Fruit fly (Drosophila melanogaster): ENCODE measurements around the gene CG12065.
A peak's percentile ranks its signal among the peaks of the same experiment; 100 is the strongest.

CG12065 gene

DNA sequence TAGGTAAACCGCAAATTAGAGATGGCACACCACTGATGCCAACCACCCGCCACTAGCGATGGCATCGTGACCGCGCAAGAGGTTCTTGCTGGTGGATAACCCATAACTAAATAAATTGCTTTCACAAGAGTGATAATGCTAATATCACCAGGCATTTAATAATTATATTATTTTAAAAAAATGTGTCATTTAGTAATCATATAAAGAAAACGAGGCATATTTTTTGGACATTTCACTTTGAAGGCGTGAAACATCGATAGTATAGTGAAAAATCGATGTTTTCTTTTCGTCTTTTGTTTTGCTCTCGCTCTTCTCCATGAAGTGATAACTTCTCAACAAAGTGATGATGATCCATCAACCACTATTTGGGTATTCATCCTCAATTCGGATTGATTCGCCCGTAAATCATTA lies 15.3 kb upstream of the CG12065 start, which contains the start of gene IntS4:
Gene IntS4 (minus strand): TSS at position 20 of the 411 bp plus-strand sequence.
- no peak for TF ChIP-seq h (optimal IDR thresholded peaks at IDR 0.05)
- TF ChIP-seq psq (optimal IDR thresholded peaks at IDR 0.05): peak; percentile 88
- no peak for TF ChIP-seq Sin3A (optimal IDR thresholded peaks at IDR 0.05)
- TF ChIP-seq ttk (optimal IDR thresholded peaks at IDR 0.05): no peak

DNA sequence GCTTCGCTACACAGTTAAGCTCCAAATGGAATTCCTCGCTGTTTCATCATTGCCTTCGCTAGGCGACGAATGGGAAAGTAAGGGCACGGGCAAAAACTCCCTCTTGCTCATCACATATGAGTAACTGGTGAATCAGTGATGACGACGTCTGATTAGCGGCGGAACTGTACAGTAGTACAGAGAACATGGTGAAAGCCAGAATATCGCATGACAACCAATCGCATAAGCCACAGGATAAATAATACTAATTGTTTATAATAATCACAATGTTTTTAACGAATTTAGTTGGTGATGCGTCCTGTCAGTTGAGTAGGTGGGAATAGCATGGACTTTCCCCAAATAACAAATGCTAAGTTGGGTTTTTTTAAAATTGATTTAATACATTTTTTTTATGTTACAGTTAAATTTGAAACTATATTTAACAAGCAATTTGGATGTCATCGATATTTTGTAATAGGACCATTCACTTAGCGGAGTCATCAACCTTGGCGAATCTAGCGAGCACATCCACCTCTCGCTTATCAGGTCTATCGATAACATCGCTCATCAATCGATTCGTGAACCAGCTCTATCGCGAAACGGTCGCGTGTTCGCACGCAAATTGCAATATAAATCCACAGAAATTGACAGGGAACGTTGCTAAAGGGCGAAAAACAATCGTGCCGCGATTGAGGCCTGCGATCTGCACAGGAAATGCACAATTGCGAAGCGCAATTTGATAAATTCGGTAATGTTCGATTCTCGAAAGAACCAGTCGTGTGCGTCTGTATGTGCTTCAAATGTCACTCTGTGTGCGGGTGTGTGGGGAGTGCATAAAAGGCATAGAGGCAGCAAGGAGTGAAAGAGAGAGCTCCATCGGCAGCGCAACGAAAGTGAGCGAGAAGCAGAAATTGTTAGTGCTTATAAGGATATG lies 13.8 kb upstream of the CG12065 start, which contains the start of the genes CG12112 and Trf4-1:
Gene CG12112 (minus strand): TSS at position 106 of the 913 bp plus-strand sequence.
Gene Trf4-1 (plus strand): TSS at position 236 of the 913 bp plus-strand sequence.
- TF ChIP-seq psq (optimal IDR thresholded peaks at IDR 0.05): peak; percentile 25
- no peak for TF ChIP-seq Sin3A (optimal IDR thresholded peaks at IDR 0.05)
- TF ChIP-seq h (optimal IDR thresholded peaks at IDR 0.05): no peak

DNA sequence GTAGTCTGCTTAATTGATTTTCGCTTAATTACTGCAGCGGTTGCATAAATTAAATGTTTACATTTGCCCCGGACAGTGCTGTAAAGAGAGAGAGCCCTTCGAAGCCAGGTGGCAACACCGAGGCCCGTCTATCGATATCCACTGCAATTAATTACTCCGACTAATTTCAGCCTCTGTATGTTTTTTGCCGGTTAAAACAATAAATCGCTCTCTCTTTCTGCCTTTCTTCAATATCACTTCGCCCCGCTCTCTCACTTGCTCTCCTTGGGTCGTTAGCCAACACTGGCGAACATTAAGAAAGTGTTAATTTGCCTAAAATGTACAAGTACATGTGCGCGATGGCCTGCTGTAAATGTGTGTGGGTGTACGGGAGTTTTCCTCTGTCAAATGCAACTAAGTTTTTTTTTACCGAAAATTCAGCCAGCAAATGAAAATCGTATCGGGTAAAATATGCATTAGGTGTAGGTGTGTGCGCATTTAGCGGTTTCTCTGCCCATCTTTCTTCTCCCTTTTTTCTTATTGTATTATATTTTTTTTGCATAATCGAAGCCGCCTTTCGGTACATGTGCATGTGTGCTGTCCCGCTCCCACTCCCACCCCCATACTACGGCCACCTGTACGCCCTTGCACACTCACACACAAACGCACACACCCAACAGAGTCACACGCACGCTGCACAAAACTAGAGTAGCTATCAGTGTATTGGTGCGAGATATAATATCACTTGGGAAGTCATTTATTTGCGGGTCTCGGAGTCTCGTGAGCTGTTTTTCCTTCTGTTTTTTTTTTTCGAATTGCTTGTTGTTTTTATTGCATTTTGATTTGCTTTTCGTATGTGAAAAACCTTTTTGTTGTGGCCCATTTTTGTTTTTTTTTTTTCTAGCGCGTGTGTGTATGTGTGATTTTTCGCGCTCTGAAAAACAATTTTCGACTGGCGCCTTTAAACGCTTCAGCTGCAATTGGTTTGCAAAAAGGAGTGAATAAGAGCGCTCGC lies 12.4 kb upstream of the CG12065 start:
- TF ChIP-seq insv (optimal IDR thresholded peaks at IDR 0.05): no peak
- TF ChIP-seq Myc (optimal IDR thresholded peaks at IDR 0.05): no peak
- no peak for TF ChIP-seq Sin3A (optimal IDR thresholded peaks at IDR 0.05)
- no peak for TF ChIP-seq ttk (optimal IDR thresholded peaks at IDR 0.05)
- TF ChIP-seq psq (optimal IDR thresholded peaks at IDR 0.05): no peak
- TF ChIP-seq h (optimal IDR thresholded peaks at IDR 0.05): no peak

DNA sequence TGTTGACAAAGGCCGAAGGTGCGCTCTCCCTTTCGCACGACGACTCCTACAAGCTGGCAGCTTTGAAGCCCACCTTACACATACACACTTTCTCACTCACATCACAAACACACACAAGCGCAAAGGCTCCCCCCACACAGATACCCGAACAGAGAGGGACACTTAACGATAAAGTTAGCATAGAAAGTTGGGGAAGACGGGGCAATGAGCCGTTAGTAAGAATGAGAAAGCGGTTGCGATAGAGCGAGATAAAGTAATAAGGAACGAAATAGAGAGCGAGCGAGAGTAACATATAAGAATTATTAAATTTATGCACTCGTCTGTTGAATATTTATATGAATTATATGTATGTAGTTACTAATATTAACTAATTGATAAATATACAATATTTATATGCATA lies 5.1 kb upstream of the CG12065 start:
- TF ChIP-seq insv (optimal IDR thresholded peaks at IDR 0.05) (no peak), h (optimal IDR thresholded peaks at IDR 0.05) (no peak), Sin3A (optimal IDR thresholded peaks at IDR 0.05) (no peak), ttk (optimal IDR thresholded peaks at IDR 0.05) (no peak), Myc (optimal IDR thresholded peaks at IDR 0.05) (no peak), psq (optimal IDR thresholded peaks at IDR 0.05) (no peak)

DNA sequence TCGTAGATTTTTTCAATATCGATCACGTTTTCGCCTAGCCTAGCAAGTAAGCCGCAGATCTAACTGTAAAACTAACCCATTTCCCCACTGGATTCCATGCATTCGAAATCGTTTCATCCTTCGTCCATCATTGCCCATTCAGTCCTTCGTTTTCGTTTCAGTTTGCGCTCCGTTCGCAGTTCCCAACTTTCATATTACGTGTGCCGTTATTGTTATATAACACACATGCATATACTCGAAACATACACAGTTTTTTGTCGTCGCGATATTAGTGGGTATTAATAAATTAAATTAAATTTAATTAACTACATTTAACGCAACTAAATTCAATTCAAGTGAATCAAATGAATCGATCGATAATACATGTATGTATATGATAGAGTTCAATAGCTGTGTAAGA lies 4.5 kb upstream of the CG12065 start:
- TF ChIP-seq h (optimal IDR thresholded peaks at IDR 0.05): no peak
- no peak for TF ChIP-seq ttk (optimal IDR thresholded peaks at IDR 0.05)
- TF ChIP-seq insv (optimal IDR thresholded peaks at IDR 0.05): no peak
- no peak for TF ChIP-seq psq (optimal IDR thresholded peaks at IDR 0.05)
- TF ChIP-seq Sin3A (optimal IDR thresholded peaks at IDR 0.05): no peak

DNA sequence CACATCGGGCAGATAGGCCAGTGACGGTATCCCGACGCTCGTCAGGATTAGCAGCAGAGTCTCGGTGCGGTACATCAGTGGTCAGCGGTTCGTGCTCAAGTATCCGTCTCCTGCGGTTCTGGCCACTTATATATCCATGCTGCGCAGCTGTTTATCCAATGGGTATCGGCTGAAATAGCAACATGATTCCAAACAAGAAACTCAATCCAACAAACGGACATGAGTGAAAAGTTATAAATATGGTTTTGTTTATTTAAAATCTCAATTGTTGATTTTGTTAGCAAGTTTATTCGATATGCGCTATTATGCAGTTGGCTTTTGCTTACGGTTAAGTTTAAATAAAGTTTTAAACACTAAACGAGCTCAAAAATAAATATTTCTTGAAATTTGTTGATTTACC lies 3.3 kb upstream of the CG12065 start, which contains the start of gene CG12111:
Gene CG12111 (minus strand): TSS at position 101 of the 400 bp plus-strand sequence.
- TF ChIP-seq insv (optimal IDR thresholded peaks at IDR 0.05) (no peak), Sin3A (optimal IDR thresholded peaks at IDR 0.05) (no peak), psq (optimal IDR thresholded peaks at IDR 0.05) (no peak)

DNA sequence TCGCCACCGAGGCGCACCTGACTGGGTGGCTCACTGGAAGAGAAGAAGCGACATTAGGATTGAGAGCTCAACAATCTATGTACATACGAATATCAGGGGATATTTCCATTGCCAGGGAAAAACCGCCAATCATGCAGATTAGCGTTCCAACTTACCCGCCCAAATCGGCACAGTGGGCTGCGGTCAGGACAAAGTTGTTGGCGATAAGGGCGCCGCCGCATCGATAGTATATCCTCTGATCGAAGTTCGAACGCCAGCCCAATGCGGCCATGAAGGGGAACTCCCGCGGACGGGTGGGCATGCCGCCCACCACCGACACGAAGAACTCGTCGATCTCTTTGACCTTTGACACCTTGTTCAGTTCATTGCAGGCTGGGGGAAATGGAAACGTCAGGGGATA lies 2.2 kb upstream of the CG12065 start:
- TF ChIP-seq ttk (optimal IDR thresholded peaks at IDR 0.05) (no peak), h (optimal IDR thresholded peaks at IDR 0.05) (no peak), Myc (optimal IDR thresholded peaks at IDR 0.05) (no peak), psq (optimal IDR thresholded peaks at IDR 0.05) (no peak), Sin3A (optimal IDR thresholded peaks at IDR 0.05) (no peak), insv (optimal IDR thresholded peaks at IDR 0.05) (no peak)

DNA sequence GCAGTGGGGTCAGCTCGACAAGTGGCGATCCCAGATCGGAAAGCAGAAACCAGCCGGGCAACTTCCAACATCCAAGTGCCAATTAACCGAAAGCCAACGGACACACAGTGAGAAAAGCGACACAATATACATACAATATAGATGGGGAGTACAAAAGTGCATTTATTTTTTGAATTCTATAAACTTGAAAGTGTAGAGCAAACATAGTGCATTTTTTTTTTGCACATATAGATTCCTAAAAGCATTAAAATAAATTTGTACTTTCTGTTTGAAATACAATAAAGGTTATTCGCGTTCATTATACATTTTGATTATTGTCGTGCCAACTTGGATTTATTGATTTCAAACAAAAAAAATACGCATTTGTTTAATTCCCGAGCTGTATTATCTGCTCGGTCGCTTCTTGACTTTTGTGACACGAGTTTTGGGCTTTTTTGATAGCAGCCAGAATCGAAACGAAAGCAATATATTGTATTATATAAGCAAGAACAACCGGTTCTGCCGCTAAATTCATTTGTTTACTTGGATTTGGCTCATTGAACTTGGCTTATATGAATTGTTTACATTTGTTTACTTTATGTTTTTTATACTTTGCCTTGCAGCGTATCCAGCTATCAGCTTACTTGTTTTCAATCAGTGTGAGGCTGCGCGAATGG lies 1.0 kb upstream of the CG12065 start, which contains the start of gene spirit:
Gene spirit (minus strand): TSS at position 655 of the 656 bp plus-strand sequence.
- TF ChIP-seq insv (optimal IDR thresholded peaks at IDR 0.05): no peak
- no peak for TF ChIP-seq Myc (optimal IDR thresholded peaks at IDR 0.05)
- TF ChIP-seq ttk (optimal IDR thresholded peaks at IDR 0.05): no peak
- no peak for TF ChIP-seq psq (optimal IDR thresholded peaks at IDR 0.05)
- TF ChIP-seq Sin3A (optimal IDR thresholded peaks at IDR 0.05): no peak
- no peak for TF ChIP-seq h (optimal IDR thresholded peaks at IDR 0.05)

DNA sequence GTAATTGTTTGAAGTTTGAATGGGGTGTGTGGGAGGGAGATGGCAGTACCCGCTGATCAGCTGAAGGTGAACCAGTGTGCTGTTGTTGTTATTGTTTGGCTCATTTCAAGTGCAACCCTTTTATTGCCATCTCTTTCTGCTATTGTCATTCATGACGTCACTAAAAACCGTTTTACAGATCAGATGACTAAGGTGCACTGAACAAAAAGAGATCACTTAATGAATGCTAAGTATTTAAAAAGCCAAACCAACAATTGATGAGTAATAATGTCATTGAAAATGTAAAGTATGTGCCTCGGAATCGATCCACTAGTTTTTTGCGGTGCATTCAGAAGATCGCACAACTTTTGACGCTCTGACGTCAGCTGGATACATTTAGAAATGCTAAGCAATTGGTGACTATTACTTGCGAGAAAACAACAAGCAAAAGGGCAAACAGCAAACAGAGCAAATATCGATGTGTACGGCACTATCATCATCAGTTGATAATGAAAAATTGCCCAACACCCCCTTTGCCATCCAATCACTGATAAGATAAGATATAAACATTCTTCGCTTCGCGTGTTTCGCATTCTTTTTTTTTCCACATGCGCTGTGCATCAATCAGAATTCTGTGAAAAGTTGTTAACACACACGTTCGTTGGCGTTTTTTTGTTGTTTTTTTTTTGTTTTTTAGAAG lies 705 bp downstream of the CG12065 start:
- TF ChIP-seq Sin3A (optimal IDR thresholded peaks at IDR 0.05): no peak
- TF ChIP-seq h (optimal IDR thresholded peaks at IDR 0.05): no peak
- no peak for TF ChIP-seq Myc (optimal IDR thresholded peaks at IDR 0.05)

DNA sequence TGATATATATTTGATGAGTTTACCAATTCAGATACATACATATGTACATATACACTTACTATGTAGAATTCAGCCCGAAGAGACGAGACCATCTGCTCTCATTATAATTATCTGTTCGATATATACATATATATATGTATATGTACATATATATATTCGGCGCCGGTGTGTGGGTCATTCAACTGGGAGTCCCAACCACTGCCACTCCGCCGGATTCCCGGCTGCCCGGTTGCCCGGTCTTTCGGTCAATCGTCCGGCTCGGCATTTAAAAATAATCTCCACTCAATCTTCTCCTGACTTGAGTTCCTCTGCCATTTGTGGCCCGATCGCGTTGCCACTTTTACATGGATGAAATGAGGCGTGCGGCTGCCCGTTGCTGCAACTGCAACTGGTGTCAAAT lies 2.6 kb downstream of the CG12065 start:
- TF ChIP-seq psq (optimal IDR thresholded peaks at IDR 0.05) (no peak), h (optimal IDR thresholded peaks at IDR 0.05) (no peak), insv (optimal IDR thresholded peaks at IDR 0.05) (no peak), ttk (optimal IDR thresholded peaks at IDR 0.05) (no peak), Myc (optimal IDR thresholded peaks at IDR 0.05) (no peak), Sin3A (optimal IDR thresholded peaks at IDR 0.05) (no peak)

DNA sequence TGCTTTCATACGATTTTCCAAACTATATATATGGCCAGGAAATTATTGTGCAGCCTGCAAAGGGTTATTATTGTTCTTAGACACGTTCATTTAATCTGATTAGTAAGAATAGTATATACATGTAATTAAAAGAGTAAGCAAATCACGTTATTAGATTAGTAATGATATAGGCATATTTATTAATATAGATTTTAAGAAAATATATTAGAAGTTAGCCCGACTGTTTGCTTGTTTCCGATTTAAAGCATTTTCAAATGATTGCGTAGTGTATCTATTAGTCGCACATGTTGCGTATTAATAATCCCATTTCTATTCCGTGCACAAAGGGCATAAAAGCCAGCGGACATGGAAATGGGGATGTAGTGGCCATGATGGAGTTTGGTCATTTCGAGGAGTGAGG lies 5.0 kb downstream of the CG12065 start:
- TF ChIP-seq Myc (optimal IDR thresholded peaks at IDR 0.05) (no peak), Sin3A (optimal IDR thresholded peaks at IDR 0.05) (no peak), ttk (optimal IDR thresholded peaks at IDR 0.05) (no peak), h (optimal IDR thresholded peaks at IDR 0.05) (no peak), insv (optimal IDR thresholded peaks at IDR 0.05) (no peak)

Data from Kc167 (cell line).